Worm (Caenorhabditis elegans): Measurements from ENCODE around the gene C36B7.4.

The C36B7.4 gene

DNA sequence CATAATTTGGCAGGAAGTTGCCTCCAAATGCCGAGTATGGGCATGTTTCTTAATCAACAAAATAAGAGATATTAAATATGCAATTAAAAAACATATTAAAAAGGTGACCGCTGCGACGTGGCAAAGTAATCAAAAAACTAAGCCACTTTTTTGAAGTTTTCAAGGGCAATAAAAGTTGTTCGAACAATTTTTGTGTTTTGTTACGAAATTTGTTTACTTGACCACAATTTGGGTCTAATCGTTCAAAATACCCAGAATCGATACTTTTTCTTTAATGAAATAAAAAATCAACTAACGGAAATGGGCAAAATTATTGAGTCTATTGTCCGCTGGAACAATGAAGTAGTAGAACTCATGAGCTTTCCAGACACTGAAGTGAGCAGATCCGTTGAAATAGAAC lies 745 bp downstream of the C36B7.4 start, which contains the start of gene Y1B5A.1:
TSS of gene Y1B5A.1 (plus strand) at position 301 of the 400 bp plus-strand sequence.
- TF ChIP-seq ceh-19 (GFP tag; optimal IDR thresholded peaks at IDR 0.05) = no peak

DNA sequence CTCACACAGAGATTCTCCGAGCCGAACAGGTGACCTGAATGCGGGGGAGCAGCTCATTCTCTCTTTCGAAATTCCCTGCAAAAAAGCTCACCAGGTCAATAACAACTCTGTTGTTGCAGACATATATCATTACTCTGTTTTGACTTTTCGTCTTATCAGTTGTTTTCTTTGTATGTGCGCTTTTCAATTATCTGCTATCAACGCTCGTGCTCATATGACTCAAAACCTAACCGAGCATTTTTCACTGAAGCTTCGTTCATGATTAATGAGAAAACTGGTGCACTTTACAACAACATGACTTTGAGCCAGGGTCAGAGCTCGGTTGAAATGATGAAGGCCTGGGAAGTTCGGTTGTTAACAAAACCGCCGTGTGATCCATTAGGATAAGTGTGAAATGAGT lies 9.3 kb downstream of the C36B7.4 start:
- no peak for TF ChIP-seq C38D4.7 (GFP tag; optimal IDR thresholded peaks at IDR 0.05)
- no peak for TF ChIP-seq ceh-14 (tag; optimal IDR thresholded peaks at IDR 0.05)
- TF ChIP-seq npax-4 (tag; optimal IDR thresholded peaks at IDR 0.05) = no peak
- no peak for TF ChIP-seq eyg-1 (tag; optimal IDR thresholded peaks at IDR 0.05)

DNA sequence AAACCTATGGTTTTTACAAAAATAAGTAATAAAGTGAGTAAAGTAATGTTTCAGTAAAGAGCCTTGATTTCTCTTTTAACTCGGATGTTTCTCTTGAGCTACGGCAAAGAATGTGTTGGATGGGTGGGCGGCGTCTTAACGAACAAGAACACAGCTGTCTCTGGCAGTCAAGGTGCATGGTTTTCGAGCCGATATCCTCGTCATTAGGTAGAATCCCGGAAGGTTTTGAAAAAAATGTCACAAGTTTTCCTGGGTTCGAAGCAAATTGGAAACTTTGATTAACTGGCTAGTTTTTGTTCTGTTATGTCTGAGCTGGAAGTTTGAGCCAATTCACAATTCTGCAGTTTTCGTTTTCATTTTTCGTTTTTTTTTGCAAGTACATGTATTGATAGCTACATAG lies 10.6 kb downstream of the C36B7.4 start, which contains the start of gene B0403.6:
TSS of gene B0403.6 (minus strand) at position 101 of the 400 bp plus-strand sequence.
- TF ChIP-seq ceh-24 (tag; optimal IDR thresholded peaks at IDR 0.05) (no peak), tbx-7 (tag; optimal IDR thresholded peaks at IDR 0.05) (no peak), hlh-13 (GFP tag; optimal IDR thresholded peaks at IDR 0.05) (no peak), ceh-6 (GFP tag; optimal IDR thresholded peaks at IDR 0.05) (no peak), pat-9 (tag; optimal IDR thresholded peaks at IDR 0.05) (no peak), pqm-1 (tag; optimal IDR thresholded peaks at IDR 0.05) (no peak), dmd-4 (tag; optimal IDR thresholded peaks at IDR 0.05; ENCODE audit: borderline replicate concordance) (no peak), ceh-14 (tag; optimal IDR thresholded peaks at IDR 0.05) (no peak), che-1 (tag; optimal IDR thresholded peaks at IDR 0.05) (no peak), ets-4 (tag; optimal IDR thresholded peaks at IDR 0.05) (no peak), npax-4 (tag; optimal IDR thresholded peaks at IDR 0.05) (no peak), elt-2 (tag; optimal IDR thresholded peaks at IDR 0.05) (no peak), unc-42 (tag; optimal IDR thresholded peaks at IDR 0.05) (no peak), ceh-45 (GFP tag; IDR thresholded peaks at IDR 0.05) (no peak), gmeb-2 (tag; optimal IDR thresholded peaks at IDR 0.05) (no peak), dve-1 (tag; optimal IDR thresholded peaks at IDR 0.05) (no peak)

DNA sequence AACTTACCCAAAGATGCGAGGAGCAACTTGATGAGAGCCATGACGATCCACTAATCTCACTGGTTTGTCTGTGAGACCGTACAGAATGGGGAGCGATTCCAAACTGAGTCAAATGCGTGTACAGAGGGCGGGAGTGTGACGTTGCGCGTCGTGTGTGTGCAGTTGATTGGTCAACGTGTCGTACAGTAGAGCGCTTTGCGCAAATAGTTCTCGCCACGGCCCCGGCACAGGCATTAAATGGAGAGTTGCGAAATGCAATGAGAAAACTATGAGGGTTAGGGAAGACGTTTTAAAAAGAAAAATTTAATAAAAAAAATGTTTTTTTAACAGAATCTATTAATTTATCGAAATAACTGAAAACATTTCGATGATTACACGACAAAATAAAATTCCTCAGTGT lies 17.4 kb downstream of the C36B7.4 start, which contains the start of gene pdi-6:
TSS of gene pdi-6 (minus strand) at position 164 of the 400 bp plus-strand sequence.
- TF ChIP-seq pqm-1 (tag; optimal IDR thresholded peaks at IDR 0.05) (peak; percentile 27), fkh-10 (GFP tag; optimal IDR thresholded peaks at IDR 0.05) (no peak), dve-1 (tag; optimal IDR thresholded peaks at IDR 0.05) (peak; percentile 48), Y22D7AL.16 (tag; optimal IDR thresholded peaks at IDR 0.05) (no peak), rnt-1 (tag; optimal IDR thresholded peaks at IDR 0.05) (peak; percentile 73), tbx-2 (tag; optimal IDR thresholded peaks at IDR 0.05) (peak; percentile 89), ceh-14 (tag; optimal IDR thresholded peaks at IDR 0.05) (peak; percentile 25), ceh-45 (GFP tag; IDR thresholded peaks at IDR 0.05) (no peak), nhr-232 (tag; optimal IDR thresholded peaks at IDR 0.05) (no peak), che-1 (tag; optimal IDR thresholded peaks at IDR 0.05) (no peak), ceh-48 (tag; optimal IDR thresholded peaks at IDR 0.05) (no peak), C08G9.2 (tag; optimal IDR thresholded peaks at IDR 0.05) (peak; percentile 80), ets-4 (tag; optimal IDR thresholded peaks at IDR 0.05) (peak; percentile 76), elt-4 (tag; optimal IDR thresholded peaks at IDR 0.05) (no peak), tbx-7 (tag; optimal IDR thresholded peaks at IDR 0.05) (peak; percentile 59), ceh-6 (GFP tag; optimal IDR thresholded peaks at IDR 0.05) (no peak), unc-3 (GFP tag; conservative IDR thresholded peaks at IDR 0.05) (no peak), unc-3 (tag; optimal IDR thresholded peaks at IDR 0.05) (no peak), eyg-1 (tag; optimal IDR thresholded peaks at IDR 0.05) (peak; percentile 20), syd-9 (tag; optimal IDR thresholded peaks at IDR 0.05) (no peak), gmeb-2 (tag; optimal IDR thresholded peaks at IDR 0.05) (no peak), ceh-31 (tag; optimal IDR thresholded peaks at IDR 0.05) (peak; percentile 94), ceh-30 (tag; optimal IDR thresholded peaks at IDR 0.05) (no peak), ceh-2 (tag; optimal IDR thresholded peaks at IDR 0.05) (peak; percentile 81), sox-2 (GFP tag; IDR thresholded peaks at IDR 0.05) (no peak), hlh-15 (tag; optimal IDR thresholded peaks at IDR 0.05) (no peak), sox-4 (tag; optimal IDR thresholded peaks at IDR 0.05) (peak; percentile 20), ttx-3 (tag; optimal IDR thresholded peaks at IDR 0.05) (no peak), F13H6.1 (tag; optimal IDR thresholded peaks at IDR 0.05) (peak; percentile 47), hlh-6 (tag; optimal IDR thresholded peaks at IDR 0.05) (no peak), ceh-24 (tag; optimal IDR thresholded peaks at IDR 0.05) (no peak), nfya-1 (tag; optimal IDR thresholded peaks at IDR 0.05) (peak; percentile 100), C38D4.7 (GFP tag; optimal IDR thresholded peaks at IDR 0.05) (no peak), pha-4 (tag; optimal IDR thresholded peaks at IDR 0.05) (no peak), hlh-30 (tag; optimal IDR thresholded peaks at IDR 0.05; ENCODE audit: insufficient read depth) (peak; percentile 63), fax-1 (tag; optimal IDR thresholded peaks at IDR 0.05) (peak; percentile 20), pax-1 (tag; optimal IDR thresholded peaks at IDR 0.05) (peak; percentile 32), ztf-16 (tag; optimal IDR thresholded peaks at IDR 0.05) (peak; percentile 20), elt-2 (tag; optimal IDR thresholded peaks at IDR 0.05) (peak; percentile 60), unc-42 (tag; optimal IDR thresholded peaks at IDR 0.05) (peak; percentile 68)
